Worm (Caenorhabditis elegans) whole organism, L3 larva: Measurements from ENCODE around the gene nkcc-1.

Experiments
- aly-2 ChIP-seq: fragments of 150-350 bp; optimal IDR thresholded peaks from 2 replicates; lab custom pipeline; 2014; ENCODE audit warnings: missing biosample characterization, missing genetic modification characterization
- ceh-82 ChIP-seq: fragments of 150-350 bp; optimal IDR thresholded peaks from 2 replicates; lab custom pipeline; 2014; ENCODE audit warnings: missing biosample characterization, missing genetic modification characterization
- nhr-12 ChIP-seq: fragments of 150-350 bp; optimal IDR thresholded peaks from 2 replicates; lab custom pipeline; 2014; ENCODE audit warnings: missing biosample characterization, missing genetic modification characterization
- nhr-23 ChIP-seq: fragments of 150-350 bp; optimal IDR thresholded peaks from 2 replicates; lab custom pipeline; 2014; ENCODE audit warnings: missing biosample characterization, missing genetic modification reagents, missing genetic modification characterization
- nhr-28 ChIP-seq: fragments of 150-350 bp; optimal IDR thresholded peaks from 2 replicates; lab custom pipeline; 2014; ENCODE audit warnings: missing biosample characterization, missing genetic modification characterization

ce11 chrIV:14137063-14137462 lies 13.2 kb upstream of the nkcc-1 start, which contains the start of gene srz-31:
- no peak for TF ChIP-seq aly-2 (tag; lab: Kevin White, UChicago)
- TF ChIP-seq nhr-23 (tag; lab: Kevin White, UChicago), result no peak
- TF ChIP-seq nhr-28 (tag; lab: Kevin White, UChicago), result no peak
- no peak for TF ChIP-seq nhr-12 (tag; lab: Kevin White, UChicago)
- no peak for TF ChIP-seq ceh-82
